Fruit fly (Drosophila melanogaster) whole organism, embryonic: ENCODE measurements around the gene RhoGAPp190.

ENCODE experiments used
- Abd-B ChIP-seq: fragments of 200-800 bp; sonication (Bioruptor generic); optimal IDR thresholded peaks from 2 replicates; lab custom pipeline; 2018; ENCODE audit warnings: missing biosample characterization, mild to moderate bottlenecking, missing genetic modification characterization, moderate library complexity
- Ada2b ChIP-seq: fragments of 200-800 bp; sonication (Bioruptor generic); IDR thresholded peaks from 2 replicates; pipeline ENCODE4 v1.3.6; 2022; ENCODE audit warnings: missing biosample characterization, missing genetic modification characterization
- CG10462 ChIP-seq: fragments of 200-800 bp; sonication (Bioruptor generic); optimal IDR thresholded peaks from 2 replicates; lab custom pipeline; 2016; ENCODE audit warnings: missing biosample characterization, missing genetic modification characterization
- CG14050 ChIP-seq: fragments of 200-800 bp; sonication (Bioruptor generic); IDR thresholded peaks from 3 replicates; pipeline ENCODE4 v1.3.6; 2022; ENCODE audit warnings: missing biosample characterization, missing genetic modification characterization
- CG14710 ChIP-seq: fragments of 200-800 bp; sonication (Bioruptor generic); optimal IDR thresholded peaks from 3 replicates; lab custom pipeline; 2019; ENCODE audit warnings: missing biosample characterization, mild to moderate bottlenecking, missing genetic modification characterization, moderate library complexity
- CG16779 ChIP-seq: fragments of 200-800 bp; sonication (Bioruptor generic); IDR thresholded peaks from 2 replicates; pipeline ENCODE4 v1.3.6; 2022; ENCODE audit warnings: missing biosample characterization, missing genetic modification characterization
- CG17568 ChIP-seq: fragments of 200-800 bp; sonication (Bioruptor generic); optimal IDR thresholded peaks from 2 replicates; lab custom pipeline; 2018; ENCODE audit warnings: missing biosample characterization, mild to moderate bottlenecking, missing genetic modification characterization, moderate library complexity
- CG17612 ChIP-seq: fragments of 200-800 bp; sonication (Bioruptor generic); IDR thresholded peaks from 2 replicates; pipeline ENCODE4 v1.3.6; 2022; ENCODE audit warnings: missing biosample characterization, missing genetic modification characterization
- CG18011 ChIP-seq: fragments of 200-800 bp; sonication (Bioruptor generic); optimal IDR thresholded peaks from 2 replicates; lab custom pipeline; 2017; ENCODE audit warnings: missing biosample characterization, missing genetic modification characterization, mild to moderate bottlenecking, moderate library complexity, missing genotype
- CG18764 ChIP-seq: fragments of 200-800 bp; sonication (Bioruptor generic); optimal IDR thresholded peaks from 3 replicates; lab custom pipeline; 2016; ENCODE audit warnings: missing biosample characterization, missing genetic modification characterization
- CG2120 ChIP-seq: fragments of 200-800 bp; sonication (Bioruptor generic); optimal IDR thresholded peaks from 3 replicates; lab custom pipeline; 2016; ENCODE audit warnings: missing biosample characterization, missing genetic modification characterization
- CG2712 ChIP-seq: fragments of 200-800 bp; optimal IDR thresholded peaks from 3 replicates; lab custom pipeline; 2019; ENCODE audit warnings: missing biosample characterization, mild to moderate bottlenecking, missing genetic modification characterization, moderate library complexity
- CG31388 ChIP-seq: fragments of 200-800 bp; sonication (Bioruptor generic); optimal IDR thresholded peaks from 2 replicates; lab custom pipeline; 2016; ENCODE audit warnings: missing biosample characterization, missing genetic modification characterization
- CG3163 ChIP-seq: fragments of 200-800 bp; sonication (Bioruptor generic); optimal IDR thresholded peaks from 3 replicates; lab custom pipeline; 2016; ENCODE audit warnings: missing biosample characterization, missing genetic modification characterization
- CG32767 ChIP-seq: fragments of 200-800 bp; sonication (Bioruptor generic); IDR thresholded peaks from 2 replicates; pipeline ENCODE4 v1.3.6; 2022; ENCODE audit warnings: missing biosample characterization, missing genetic modification characterization
- CG33557 ChIP-seq: fragments of 200-800 bp; sonication (Bioruptor generic); optimal IDR thresholded peaks from 2 replicates; lab custom pipeline; 2019; ENCODE audit warnings: missing biosample characterization, mild to moderate bottlenecking, missing genetic modification characterization, moderate library complexity
- CG34376 ChIP-seq: fragments of 200-800 bp; sonication (Bioruptor generic); optimal IDR thresholded peaks from 2 replicates; lab custom pipeline; 2018; ENCODE audit warnings: missing biosample characterization, mild to moderate bottlenecking, missing genetic modification characterization
- CG3995 ChIP-seq: fragments of 200-800 bp; sonication (Bioruptor generic); optimal IDR thresholded peaks from 3 replicates; lab custom pipeline; 2016; ENCODE audit warnings: missing biosample characterization, missing genetic modification characterization
- CG4404 ChIP-seq: fragments of 200-800 bp; sonication (Bioruptor generic); IDR thresholded peaks from 2 replicates; pipeline ENCODE4 v1.3.6; 2022; ENCODE audit warnings: missing biosample characterization, missing genetic modification characterization
- CG6654 ChIP-seq: fragments of 200-800 bp; sonication (Bioruptor generic); optimal IDR thresholded peaks from 2 replicates; lab custom pipeline; 2017; ENCODE audit warnings: missing biosample characterization, mild to moderate bottlenecking, missing genetic modification characterization
- CG7745 ChIP-seq: fragments of 200-800 bp; sonication (Bioruptor generic); optimal IDR thresholded peaks from 2 replicates; lab custom pipeline; 2018; ENCODE audit warnings: missing biosample characterization, mild to moderate bottlenecking, missing genetic modification characterization, moderate library complexity
- Deaf1 ChIP-seq: fragments of 200-800 bp; optimal IDR thresholded peaks from 3 replicates; lab custom pipeline; 2019; ENCODE audit warnings: missing biosample characterization, mild to moderate bottlenecking, missing genetic modification characterization, moderate library complexity
- Dek ChIP-seq: fragments of 200-800 bp; sonication (Bioruptor generic); optimal IDR thresholded peaks from 3 replicates; lab custom pipeline; 2019; ENCODE audit warnings: missing biosample characterization, mild to moderate bottlenecking, missing genetic modification characterization, moderate library complexity
- Fer3 ChIP-seq: fragments of 200-800 bp; sonication (Bioruptor generic); optimal IDR thresholded peaks from 2 replicates; lab custom pipeline; 2018; ENCODE audit warnings: missing biosample characterization, mild to moderate bottlenecking, missing genetic modification characterization, moderate library complexity
- HLH3B ChIP-seq: fragments of 200-800 bp; sonication (Bioruptor generic); IDR thresholded peaks from 2 replicates; pipeline ENCODE4 v1.3.6; 2022; ENCODE audit warnings: missing biosample characterization, missing genetic modification characterization
- Hmr ChIP-seq: fragments of 200-800 bp; sonication (Bioruptor generic); optimal IDR thresholded peaks from 3 replicates; lab custom pipeline; 2017; ENCODE audit warnings: mild to moderate bottlenecking, missing biosample characterization, missing genetic modification reagents, missing genetic modification characterization
- Hr39 ChIP-seq: fragments of >200 bp; optimal IDR thresholded peaks from 2 replicates; lab custom pipeline; 2017
- Hr78 ChIP-seq, 2 experiments: fragments of 200-800 bp in 1 of 2; fragments of >200 bp in 1 of 2; sonication (Bioruptor generic) in 1 of 2; optimal IDR thresholded peaks; 2 replicates each; lab custom pipeline; 2017 to 2019; ENCODE audit warnings: missing biosample characterization in 2 of 2, missing genetic modification characterization in 2 of 2, mild to moderate bottlenecking in 1 of 2, moderate library complexity in 1 of 2
- Kr ChIP-seq: fragments of 200-800 bp; sonication (Bioruptor generic); optimal IDR thresholded peaks from 2 replicates; lab custom pipeline; 2017; ENCODE audit warnings: missing biosample characterization, mild to moderate bottlenecking, missing genetic modification characterization
- Lpt ChIP-seq: fragments of >200 bp; optimal IDR thresholded peaks from 2 replicates; lab custom pipeline; 2018; ENCODE audit warnings: missing biosample characterization, missing genetic modification characterization
- Med ChIP-seq: fragments of 200-800 bp; sonication (Bioruptor generic); peaks from one replicate; lab custom pipeline; 2016; ENCODE audit warnings: missing biosample characterization, missing genetic modification characterization, mild to moderate bottlenecking, inconsistent platforms, moderate library complexity
- Mrtf ChIP-seq: fragments of 200-800 bp; sonication (Bioruptor generic); IDR thresholded peaks from 3 replicates; pipeline ENCODE4 v1.3.6; 2022; ENCODE audit warnings: missing biosample characterization, missing genetic modification characterization
- NfI ChIP-seq: fragments of 200-800 bp; sonication (Bioruptor generic); optimal IDR thresholded peaks from 3 replicates; lab custom pipeline; 2018; ENCODE audit warnings: missing biosample characterization, mild to moderate bottlenecking, missing genetic modification characterization, moderate library complexity
- Sry-β ChIP-seq: fragments of 200-800 bp; sonication (Bioruptor generic); optimal IDR thresholded peaks from 2 replicates; lab custom pipeline; 2018; ENCODE audit warnings: missing biosample characterization, mild to moderate bottlenecking, missing genetic modification characterization, moderate library complexity
- Trl ChIP-seq, 3 experiments: fragments of >200 bp in 2 of 3; fragments of 200-800 bp in 1 of 3; sonication (Bioruptor generic) in 1 of 3; optimal IDR thresholded peaks; 2 replicates in 1 of 3; 3 replicates in 2 of 3; lab custom pipeline; 2016 to 2017; ENCODE audit warnings: missing biosample characterization in 1 of 3, missing genetic modification characterization in 1 of 3
- ap ChIP-seq: fragments of 200-800 bp; sonication (Bioruptor generic); IDR thresholded peaks from 2 replicates; pipeline ENCODE4 v1.3.6; 2022; ENCODE audit warnings: missing biosample characterization, missing genetic modification characterization
- dimm ChIP-seq: fragments of 200-800 bp; sonication (Bioruptor generic); IDR thresholded peaks from 2 replicates; pipeline ENCODE4 v1.3.6; 2022; ENCODE audit warnings: missing biosample characterization, missing genetic modification characterization
- esg ChIP-seq: fragments of 200-800 bp; sonication (Bioruptor generic); conservative IDR thresholded peaks from 2 replicates; pipeline ENCODE4 v1.3.6; 2022; ENCODE audit warnings: missing biosample characterization, missing genetic modification characterization
- fd102C ChIP-seq: fragments of 200-800 bp; sonication (Bioruptor generic); optimal IDR thresholded peaks from 2 replicates; lab custom pipeline; 2018; ENCODE audit warnings: missing biosample characterization, mild to moderate bottlenecking, missing genetic modification characterization, moderate library complexity
- fd64A ChIP-seq: fragments of 200-800 bp; sonication (Bioruptor generic); optimal IDR thresholded peaks from 3 replicates; lab custom pipeline; 2018; ENCODE audit warnings: missing biosample characterization, mild to moderate bottlenecking, missing genetic modification characterization
- ftz-f1 ChIP-seq: fragments of 200-800 bp; sonication (Bioruptor generic); optimal IDR thresholded peaks from 2 replicates; lab custom pipeline; 2016; ENCODE audit warnings: missing biosample characterization, missing genetic modification characterization
- klu ChIP-seq: fragments of 200-800 bp; sonication (Bioruptor generic); IDR thresholded peaks from 2 replicates; pipeline ENCODE4 v1.3.6; 2022; ENCODE audit warnings: missing biosample characterization, missing genetic modification characterization
- nmo ChIP-seq: fragments of 200-800 bp; sonication (Bioruptor generic); optimal IDR thresholded peaks from 2 replicates; lab custom pipeline; 2018; ENCODE audit warnings: missing biosample characterization, mild to moderate bottlenecking, missing genetic modification characterization, moderate library complexity
- psq ChIP-seq: fragments of 200-800 bp; sonication (Bioruptor generic); optimal IDR thresholded peaks from 2 replicates; lab custom pipeline; 2017; ENCODE audit warnings: missing biosample characterization, missing genetic modification characterization
- schlank ChIP-seq: fragments of 200-800 bp; sonication (Bioruptor generic); optimal IDR thresholded peaks from 2 replicates; lab custom pipeline; 2018; ENCODE audit warnings: missing biosample characterization, mild to moderate bottlenecking, missing genetic modification characterization
- stc ChIP-seq: fragments of 200-800 bp; sonication (Bioruptor generic); IDR thresholded peaks from 2 replicates; pipeline ENCODE4 v1.3.6; 2022; ENCODE audit warnings: missing biosample characterization, missing genetic modification characterization
- tup ChIP-seq: fragments of 200-800 bp; sonication (Bioruptor generic); optimal IDR thresholded peaks from 2 replicates; lab custom pipeline; 2016; ENCODE audit warnings: missing biosample characterization, mild to moderate bottlenecking, missing genetic modification characterization, moderate library complexity
- vvl ChIP-seq: fragments of 200-800 bp; sonication (Bioruptor generic); IDR thresholded peaks from 2 replicates; pipeline ENCODE4 v1.3.6; 2022; ENCODE audit warnings: missing biosample characterization, missing genetic modification characterization
- yki ChIP-seq: fragments of >200 bp; optimal IDR thresholded peaks from 3 replicates; lab custom pipeline; 2018

The RhoGAPp190 gene

DNA sequence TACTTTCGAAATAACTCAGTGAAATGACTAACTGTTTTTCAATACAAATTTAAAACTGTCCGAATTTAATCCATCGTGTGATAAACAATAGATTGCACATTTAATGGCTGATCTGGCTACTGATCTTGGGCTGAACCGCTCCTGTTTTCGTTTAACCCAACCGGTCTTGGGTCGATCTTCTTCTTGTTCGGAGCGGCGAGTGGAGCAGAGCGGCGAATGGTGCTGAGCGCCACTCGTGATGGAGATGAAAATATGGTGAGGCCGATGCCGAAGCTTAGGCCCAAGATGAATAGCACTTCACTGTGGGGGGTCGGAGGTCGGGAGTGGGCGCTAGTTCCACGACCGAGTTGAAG is 31.1 kb upstream of the RhoGAPp190 start (continued):
- TF ChIP-seq tup (no peak), Hr78 (GFP tag; optimal IDR thresholded peaks at IDR 0.05; lab: Kevin White, UChicago) (peak in 1 of 2 experiments; percentile 84), ftz-f1 (GFP tag; lab: Kevin White, UChicago) (no peak), CG7745 (no peak), CG32767 (GFP tag; lab: Robert Waterston, UW) (no peak), Med (GFP tag; lab: Kevin White, UChicago) (peak; percentile 8)

DNA sequence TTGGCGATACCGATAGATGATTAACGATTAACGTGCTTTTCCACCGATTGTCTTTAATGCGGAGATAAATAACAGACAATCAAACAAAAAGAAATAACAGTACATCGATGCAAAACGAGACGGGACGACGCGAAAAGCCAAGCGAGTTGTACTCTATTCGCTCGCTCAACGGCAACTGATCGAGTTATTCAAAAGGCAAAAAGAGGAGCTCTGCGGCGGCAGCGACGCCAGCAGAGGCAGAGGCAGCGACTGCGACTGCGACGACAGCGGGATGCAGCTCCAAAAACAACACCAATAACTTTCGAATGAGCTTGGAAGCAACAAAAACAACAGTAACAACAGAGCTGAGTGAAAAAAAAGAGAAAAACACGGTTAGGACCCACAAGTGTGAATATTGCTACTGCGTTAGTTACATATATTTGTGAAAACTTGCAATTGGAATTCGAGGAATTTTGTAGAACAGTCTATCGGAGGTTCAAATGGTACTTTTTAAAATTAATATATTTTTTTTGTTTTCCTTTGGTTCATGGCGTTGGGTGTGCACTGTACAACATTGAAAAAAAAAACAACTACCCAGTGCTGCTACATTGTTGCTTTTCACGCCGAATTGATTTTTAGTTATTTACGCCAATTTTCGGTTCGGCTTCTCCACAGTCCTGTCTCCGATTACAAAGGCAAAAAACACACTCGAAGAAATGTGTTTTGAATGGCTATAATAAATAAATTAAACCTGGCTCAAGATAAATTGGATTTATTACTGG is 30.6 kb upstream of the RhoGAPp190 start:
- TF ChIP-seq ap: peak; percentile 72
- peak; percentile 81 for TF ChIP-seq Mrtf (GFP tag; lab: Robert Waterston, UW)
- peak; percentile 83 for TF ChIP-seq stc
- no peak for TF ChIP-seq schlank (tag; lab: Kevin White, UChicago)
- TF ChIP-seq CG18011 (GFP tag; lab: Kevin White, UChicago): no peak
- no peak for TF ChIP-seq Abd-B (GFP tag; lab: Kevin White, UChicago)
- TF ChIP-seq CG6654 (GFP tag; lab: Kevin White, UChicago): no peak
- TF ChIP-seq vvl: peak; percentile 92
- no peak for TF ChIP-seq Kr
- TF ChIP-seq dimm (GFP tag; lab: Robert Waterston, UW): peak; percentile 59; the same call in 1 of the 2 replicates
- no peak for TF ChIP-seq CG16779
- TF ChIP-seq CG3995 (GFP tag; lab: Kevin White, UChicago): no peak
- no peak for TF ChIP-seq CG31388 (GFP tag; lab: Kevin White, UChicago)
- TF ChIP-seq CG10462: peak; percentile 5
- peak; percentile 5 for TF ChIP-seq psq (GFP tag; lab: Kevin White, UChicago)
- no peak for TF ChIP-seq yki (lab: Kevin White, UChicago)
- TF ChIP-seq CG17612: no peak
- no peak for TF ChIP-seq Dek (tag; lab: Kevin White, UChicago)
- no peak for TF ChIP-seq Trl (optimal IDR thresholded peaks at IDR 0.05; lab: Kevin White, UChicago)
- TF ChIP-seq Trl (GFP tag; optimal IDR thresholded peaks at IDR 0.05; lab: Kevin White, UChicago): no peak
- TF ChIP-seq CG33557 (GFP tag; lab: Kevin White, UChicago): no peak
- no peak for TF ChIP-seq CG4404 (GFP tag; lab: Robert Waterston, UW)
- peak; percentile 65 for TF ChIP-seq CG2712 (tag; lab: Kevin White, UChicago)
- peak; percentile 13 for TF ChIP-seq Hmr (GFP tag; lab: Kevin White, UChicago)
- TF ChIP-seq CG18764 (GFP tag; lab: Kevin White, UChicago): no peak
- no peak for TF ChIP-seq CG34376
- peak; percentile 49 for TF ChIP-seq CG14710
- peak; percentile 20 for TF ChIP-seq CG2120 (GFP tag; lab: Kevin White, UChicago)
- TF ChIP-seq Ada2b (GFP tag; lab: Robert Waterston, UW): peak; percentile 69
- no peak for TF ChIP-seq Hr39 (lab: Kevin White, UChicago)
- no peak for TF ChIP-seq CG14050 (GFP tag; lab: Robert Waterston, UW)
- TF ChIP-seq fd102C (GFP tag; lab: Kevin White, UChicago): no peak
- peak; percentile 77 for TF ChIP-seq Sry-β
- peak; percentile 45 for TF ChIP-seq NfI (GFP tag; lab: Kevin White, UChicago)
- no peak for TF ChIP-seq Lpt
- peak; percentile 74 for TF ChIP-seq nmo (GFP tag; lab: Kevin White, UChicago)
- TF ChIP-seq fd64A (GFP tag; lab: Kevin White, UChicago): no peak
- peak; percentile 37 for TF ChIP-seq Fer3 (tag; lab: Kevin White, UChicago)
- TF ChIP-seq CG3163 (GFP tag; lab: Kevin White, UChicago): no peak
- TF ChIP-seq Deaf1 (tag; lab: Kevin White, UChicago): no peak
- TF ChIP-seq klu (GFP tag; lab: Robert Waterston, UW): peak; percentile 50; the same call in 1 of the 2 replicates
- peak; percentile 30 for TF ChIP-seq CG17568 (GFP tag; lab: Kevin White, UChicago)
- peak; percentile 81 for TF ChIP-seq esg (GFP tag; lab: Robert Waterston, UW)
- peak; percentile 78 for TF ChIP-seq HLH3B (GFP tag; lab: Robert Waterston, UW)
